Worm (Caenorhabditis elegans) whole organism, late embryonic: Measurements from ENCODE around the gene clec-50.

Experiments used
- ceh-48 ChIP-seq: sonication (generic microtip); optimal IDR thresholded peaks from 2 replicates; lab custom pipeline; 2016; ENCODE audit warnings: missing genetic modification characterization, inconsistent platforms, missing compliant biosample characterization
- fkh-10 ChIP-seq: fragments of 150-350 bp; optimal IDR thresholded peaks from 2 replicates; lab custom pipeline; 2014; ENCODE audit warnings: missing biosample characterization, missing genetic modification reagents, missing genetic modification characterization
- lin-11 ChIP-seq: fragments of 200-800 bp; sonication (Bioruptor generic); optimal IDR thresholded peaks from 2 replicates; lab custom pipeline; 2018; ENCODE audit warnings: mild to moderate bottlenecking, missing genetic modification characterization, missing compliant biosample characterization
- pax-1 ChIP-seq: fragments of 150-350 bp; optimal IDR thresholded peaks from 2 replicates; lab custom pipeline; 2014; ENCODE audit warnings: missing biosample characterization, missing genetic modification characterization
- unc-55 ChIP-seq: sonication (generic microtip); optimal IDR thresholded peaks from 2 replicates; lab custom pipeline; 2017; ENCODE audit warnings: missing biosample characterization, missing genetic modification reagents, missing genetic modification characterization

- TF ChIP-seq lin-11 (no peak), unc-55 (GFP tag; lab: Kevin White, UChicago) (no peak), pax-1 (tag; lab: Kevin White, UChicago) (no peak), ceh-48 (tag; lab: Kevin White, UChicago) (no peak), fkh-10 (GFP tag; lab: Kevin White, UChicago) (no peak)
Observed at ce11 chrV:19733728-19734127, 21.4 kb downstream of the clec-50 start.
